1 fruit fly cellular context compared by ENCODE assay signal in the genomic region with DNA sequence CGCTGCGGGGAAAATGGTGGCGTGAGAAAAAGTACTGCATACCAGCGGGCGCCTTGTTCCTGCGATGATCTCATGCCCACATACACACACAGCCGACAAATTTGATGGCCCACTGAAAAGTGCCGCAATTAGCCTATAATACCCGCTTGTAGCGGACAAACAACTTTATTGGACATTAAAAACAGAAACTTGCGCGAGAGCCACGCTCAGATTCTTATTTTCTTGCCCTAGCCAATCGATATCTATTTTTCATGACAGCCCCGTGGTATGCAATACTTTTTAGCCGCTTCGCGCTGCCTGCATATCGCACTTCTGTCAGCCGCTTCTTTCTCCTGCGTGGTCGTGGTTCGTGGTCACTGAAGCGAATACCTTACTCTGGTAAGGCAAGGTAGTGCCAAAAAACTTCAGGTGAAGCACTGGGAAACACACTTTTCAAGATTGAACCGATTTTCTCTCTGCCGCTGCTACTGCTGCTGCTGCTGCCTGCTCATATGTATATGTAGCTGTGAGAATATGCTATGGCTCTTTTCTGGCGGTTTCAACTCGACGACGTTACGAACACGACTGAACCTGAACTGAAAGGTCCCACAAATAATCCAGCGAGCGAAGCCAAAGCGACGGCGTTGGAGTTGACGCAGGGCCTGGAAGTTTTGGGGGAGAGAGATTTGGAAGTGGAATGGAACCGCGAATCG.
TF ChIP-seq lines count a peak whose summit lies in the region.

TSS of gene CG17816 (minus strand) at position 567 of the 692 bp plus-strand sequence.

TF ChIP-seq in whole organism, embryonic, 481 proteins besides CTCF, POLR2A, EP300 and RAD21 (continued from another document):
- TF ChIP-seq CG30431 (GFP tag; optimal IDR thresholded peaks at IDR 0.05; lab: Kevin White, UChicago) (no peak), tap (tag; optimal IDR thresholded peaks at IDR 0.05; lab: Kevin White, UChicago) (no peak), CG13894 (tag; optimal IDR thresholded peaks at IDR 0.05; lab: Kevin White, UChicago) (peak; percentile 44), bsh (GFP tag; optimal IDR thresholded peaks at IDR 0.05; lab: Kevin White, UChicago) (peak in 1 of 2 experiments; percentile 20), Lim3 (GFP tag; IDR thresholded peaks at IDR 0.05; lab: Robert Waterston, UW) (no peak), nom (GFP tag; optimal IDR thresholded peaks at IDR 0.05; lab: Kevin White, UChicago) (peak; percentile 43), amos (GFP tag; IDR thresholded peaks at IDR 0.05; lab: Robert Waterston, UW; ENCODE audit: partially characterized antibody) (no peak), CG11398 (GFP tag; optimal IDR thresholded peaks at IDR 0.05; lab: Kevin White, UChicago) (no peak), CG8290 (GFP tag; optimal IDR thresholded peaks at IDR 0.05; lab: Kevin White, UChicago) (no peak), CG8290 (tag; optimal IDR thresholded peaks at IDR 0.05; lab: Kevin White, UChicago) (peak in 1 of 2 experiments; percentile 33), Fer1 (GFP tag; optimal IDR thresholded peaks at IDR 0.05; lab: Kevin White, UChicago) (no peak), CG8089 (GFP tag; optimal IDR thresholded peaks at IDR 0.05; lab: Kevin White, UChicago) (no peak), MESR4 (GFP tag; optimal IDR thresholded peaks at IDR 0.05; lab: Kevin White, UChicago) (peak; percentile 19), CG5245 (GFP tag; optimal IDR thresholded peaks at IDR 0.05; lab: Kevin White, UChicago) (no peak), p53 (GFP tag; optimal IDR thresholded peaks at IDR 0.05; lab: Kevin White, UChicago) (peak; percentile 85), Trl (optimal IDR thresholded peaks at IDR 0.05; lab: Kevin White, UChicago) (peak in 1 of 2 experiments; percentile 11), Trl (GFP tag; optimal IDR thresholded peaks at IDR 0.05; lab: Kevin White, UChicago) (no peak), Vsx1 (GFP tag; optimal IDR thresholded peaks at IDR 0.05; lab: Kevin White, UChicago) (no peak), Nf-YA (GFP tag; IDR thresholded peaks at IDR 0.05; lab: Robert Waterston, UW) (no peak), gsb (GFP tag; IDR thresholded peaks at IDR 0.05; lab: Robert Waterston, UW) (no peak), zfh1 (GFP tag; IDR thresholded peaks at IDR 0.05; lab: Robert Waterston, UW) (no peak), ac (GFP tag; optimal IDR thresholded peaks at IDR 0.05; lab: Kevin White, UChicago) (no peak), Ets65A (GFP tag; lab: Kevin White, UChicago) (peak; percentile 71), oc (tag; optimal IDR thresholded peaks at IDR 0.05; lab: Kevin White, UChicago) (peak; percentile 30), CG1792 (GFP tag; optimal IDR thresholded peaks at IDR 0.05; lab: Kevin White, UChicago) (no peak), onecut (GFP tag; IDR thresholded peaks at IDR 0.05; lab: Robert Waterston, UW) (peak; percentile 71; the same call in 1 of the 2 replicates), CG8944 (GFP tag; optimal IDR thresholded peaks at IDR 0.05; lab: Kevin White, UChicago) (no peak), gcm2 (GFP tag; optimal IDR thresholded peaks at IDR 0.05; lab: Kevin White, UChicago) (no peak), ham (GFP tag; IDR thresholded peaks at IDR 0.05; lab: Robert Waterston, UW) (no peak), CG13287 (GFP tag; IDR thresholded peaks at IDR 0.05; lab: Robert Waterston, UW; ENCODE audit: partially characterized antibody) (no peak), dysf (GFP tag; IDR thresholded peaks at IDR 0.05; lab: Robert Waterston, UW) (no peak), Adf1 (GFP tag; IDR thresholded peaks at IDR 0.05; lab: Robert Waterston, UW) (peak; percentile 84), Drgx (GFP tag; IDR thresholded peaks at IDR 0.05; lab: Robert Waterston, UW) (no peak), gfzf (GFP tag; optimal IDR thresholded peaks at IDR 0.05; lab: Kevin White, UChicago) (no peak), CG8478 (optimal IDR thresholded peaks at IDR 0.05; lab: Kevin White, UChicago) (peak; percentile 28), CG12155 (GFP tag; optimal IDR thresholded peaks at IDR 0.05; lab: Kevin White, UChicago) (no peak), TFAM (GFP tag; optimal IDR thresholded peaks at IDR 0.05; lab: Kevin White, UChicago) (no peak), Deaf1 (tag; optimal IDR thresholded peaks at IDR 0.05; lab: Kevin White, UChicago) (peak; percentile 80), CG15073 (GFP tag; optimal IDR thresholded peaks at IDR 0.05; lab: Kevin White, UChicago) (no peak), CG5180 (GFP tag; optimal IDR thresholded peaks at IDR 0.05; lab: Kevin White, UChicago) (peak; percentile 20), ken (GFP tag; IDR thresholded peaks at IDR 0.05; lab: Robert Waterston, UW) (no peak), CG34422 (GFP tag; IDR thresholded peaks at IDR 0.05; lab: Robert Waterston, UW) (0 out of 3 replicates have a peak, but pooled peaks have one; percentile 12), CG32532 (GFP tag; IDR thresholded peaks at IDR 0.05; lab: Robert Waterston, UW) (no peak), Opbp (GFP tag; IDR thresholded peaks at IDR 0.05; lab: Robert Waterston, UW; ENCODE audit: partially characterized antibody) (no peak), CG7745 (tag; optimal IDR thresholded peaks at IDR 0.05; lab: Kevin White, UChicago) (no peak), Six4 (GFP tag; optimal IDR thresholded peaks at IDR 0.05; lab: Kevin White, UChicago) (no peak), Jarid2 (GFP tag; optimal IDR thresholded peaks at IDR 0.05; lab: Kevin White, UChicago) (peak; percentile 78), danr (GFP tag; IDR thresholded peaks at IDR 0.05; lab: Robert Waterston, UW) (no peak), CG43689 (GFP tag; IDR thresholded peaks at IDR 0.05; lab: Robert Waterston, UW) (no peak), CG7786 (GFP tag; optimal IDR thresholded peaks at IDR 0.05; lab: Kevin White, UChicago) (no peak), CG12071 (GFP tag; optimal IDR thresholded peaks at IDR 0.05; lab: Kevin White, UChicago) (no peak), Nf-YB (GFP tag; optimal IDR thresholded peaks at IDR 0.05; lab: Kevin White, UChicago) (peak; percentile 29), CG17568 (GFP tag; optimal IDR thresholded peaks at IDR 0.05; lab: Kevin White, UChicago) (no peak), trh (GFP tag; optimal IDR thresholded peaks at IDR 0.05; lab: Kevin White, UChicago) (no peak), CG10431 (GFP tag; optimal IDR thresholded peaks at IDR 0.05; lab: Kevin White, UChicago) (peak; percentile 96), CG13123 (GFP tag; optimal IDR thresholded peaks at IDR 0.05; lab: Kevin White, UChicago) (no peak), phol (tag; optimal IDR thresholded peaks at IDR 0.05; lab: Kevin White, UChicago) (peak; percentile 37)
